Fruit fly (Drosophila melanogaster) whole organism, embryonic: ENCODE data around the gene Spt6.

ENCODE experiments used
- Atf3 ChIP-seq: fragments of 200-800 bp; sonication (Bioruptor generic); optimal IDR thresholded peaks from 3 replicates; lab custom pipeline; 2016; ENCODE audit warnings: missing biosample characterization, missing genetic modification characterization
- Awh ChIP-seq: fragments of 200-800 bp; sonication (Bioruptor generic); IDR thresholded peaks from 2 replicates; pipeline ENCODE4, ENCODE4 v1.3.6; 2022; ENCODE audit warnings: missing biosample characterization, missing genetic modification characterization
- CG11247 ChIP-seq: fragments of 200-800 bp; sonication (Bioruptor generic); IDR thresholded peaks from 2 replicates; pipeline ENCODE4 v1.3.6; 2022; ENCODE audit warnings: missing biosample characterization, missing genetic modification characterization
- CG11560 ChIP-seq: fragments of 200-800 bp; sonication (Bioruptor generic); IDR thresholded peaks from 3 replicates; pipeline ENCODE4 v1.3.6; 2022; ENCODE audit warnings: missing biosample characterization, missing genetic modification characterization
- CG13296 ChIP-seq: fragments of 200-800 bp; sonication (Bioruptor generic); optimal IDR thresholded peaks from 3 replicates; lab custom pipeline; 2018; ENCODE audit warnings: missing biosample characterization, mild to moderate bottlenecking, missing genetic modification characterization
- CG15479 ChIP-seq: fragments of 200-800 bp; sonication (Bioruptor generic); optimal IDR thresholded peaks from 3 replicates; lab custom pipeline; 2019; ENCODE audit warnings: missing biosample characterization, mild to moderate bottlenecking, missing genetic modification characterization, moderate library complexity
- CG15601 ChIP-seq: fragments of 200-800 bp; sonication (Bioruptor generic); optimal IDR thresholded peaks from 3 replicates; lab custom pipeline; 2019; ENCODE audit warnings: missing biosample characterization, mild to moderate bottlenecking, missing genetic modification characterization, moderate library complexity
- CG17328 ChIP-seq: fragments of 200-800 bp; sonication (Bioruptor generic); IDR thresholded peaks from 2 replicates; pipeline ENCODE4 v1.3.6; 2022; ENCODE audit warnings: missing biosample characterization, missing genetic modification characterization
- CG17359 ChIP-seq: fragments of 200-800 bp; sonication (Bioruptor generic); optimal IDR thresholded peaks from 3 replicates; lab custom pipeline; 2018; ENCODE audit warnings: missing biosample characterization, mild to moderate bottlenecking, missing genetic modification characterization, moderate library complexity
- CG17568 ChIP-seq: fragments of 200-800 bp; sonication (Bioruptor generic); optimal IDR thresholded peaks from 2 replicates; lab custom pipeline; 2018; ENCODE audit warnings: missing biosample characterization, mild to moderate bottlenecking, missing genetic modification characterization, moderate library complexity
- CG18764 ChIP-seq: fragments of 200-800 bp; sonication (Bioruptor generic); optimal IDR thresholded peaks from 3 replicates; lab custom pipeline; 2016; ENCODE audit warnings: missing biosample characterization, missing genetic modification characterization
- CG2889 ChIP-seq: fragments of 200-800 bp; sonication (Bioruptor generic); IDR thresholded peaks from 3 replicates; pipeline ENCODE4 v1.3.6; 2022; ENCODE audit warnings: missing biosample characterization, missing genetic modification characterization
- CG34224 ChIP-seq: fragments of 200-800 bp; sonication (Bioruptor generic); IDR thresholded peaks from 3 replicates; pipeline ENCODE4 v1.3.6; 2022; ENCODE audit warnings: missing biosample characterization, missing genetic modification characterization; ENCODE audit not compliant: partially characterized antibody
- CG3995 ChIP-seq: fragments of 200-800 bp; sonication (Bioruptor generic); optimal IDR thresholded peaks from 3 replicates; lab custom pipeline; 2016; ENCODE audit warnings: missing biosample characterization, missing genetic modification characterization
- CG6689 ChIP-seq: fragments of 200-800 bp; sonication (Bioruptor generic); IDR thresholded peaks from 2 replicates; pipeline ENCODE4 v1.3.6; 2022; ENCODE audit warnings: missing biosample characterization, missing genetic modification characterization
- CG6813 ChIP-seq: fragments of 200-800 bp; sonication (Bioruptor generic); optimal IDR thresholded peaks from 2 replicates; lab custom pipeline; 2017; ENCODE audit warnings: missing biosample characterization, missing genetic modification characterization, mild to moderate bottlenecking, moderate library complexity, missing genetic modification reagents
- CG8089 ChIP-seq: fragments of 200-800 bp; sonication (Bioruptor generic); optimal IDR thresholded peaks from 3 replicates; lab custom pipeline; 2016; ENCODE audit warnings: missing biosample characterization, missing genetic modification characterization
- CG8388 ChIP-seq: fragments of 200-800 bp; sonication (Bioruptor generic); optimal IDR thresholded peaks from 2 replicates; lab custom pipeline; 2019; ENCODE audit warnings: missing biosample characterization, mild to moderate bottlenecking, missing genetic modification characterization, moderate library complexity
- CG9215 ChIP-seq: fragments of 200-800 bp; sonication (Bioruptor generic); IDR thresholded peaks from 2 replicates; pipeline ENCODE4 v1.3.6; 2022; ENCODE audit warnings: missing biosample characterization, missing genetic modification characterization
- CHES-1-like ChIP-seq: fragments of 200-800 bp; sonication (Bioruptor generic); optimal IDR thresholded peaks from 2 replicates; lab custom pipeline; 2016; ENCODE audit warnings: missing biosample characterization, missing genetic modification characterization
- Dbx ChIP-seq: fragments of 200-800 bp; sonication (Bioruptor generic); IDR thresholded peaks from 3 replicates; pipeline ENCODE4 v1.3.6; 2022; ENCODE audit warnings: missing biosample characterization, missing genetic modification characterization
- Dfd ChIP-seq, 2 experiments: fragments of >200 bp; optimal IDR thresholded peaks; 2 replicates each; lab custom pipeline; 2017; ENCODE audit warnings: missing biosample characterization in 2 of 2, missing genetic modification characterization in 2 of 2
- HLH54F ChIP-seq: fragments of 200-800 bp; sonication (Bioruptor generic); optimal IDR thresholded peaks from 3 replicates; lab custom pipeline; 2016; ENCODE audit warnings: missing biosample characterization, missing genetic modification characterization
- Hr78 ChIP-seq, 2 experiments: fragments of 200-800 bp in 1 of 2; fragments of >200 bp in 1 of 2; sonication (Bioruptor generic) in 1 of 2; optimal IDR thresholded peaks; 2 replicates each; lab custom pipeline; 2017 to 2019; ENCODE audit warnings: missing biosample characterization in 2 of 2, missing genetic modification characterization in 2 of 2, mild to moderate bottlenecking in 1 of 2, moderate library complexity in 1 of 2
- Mad ChIP-seq: fragments of 200-800 bp; sonication (Bioruptor generic); optimal IDR thresholded peaks from 2 replicates; lab custom pipeline; 2016; ENCODE audit warnings: missing biosample characterization, missing genetic modification characterization
- Mrtf ChIP-seq: fragments of 200-800 bp; sonication (Bioruptor generic); IDR thresholded peaks from 3 replicates; pipeline ENCODE4 v1.3.6; 2022; ENCODE audit warnings: missing biosample characterization, missing genetic modification characterization
- NC2α ChIP-seq: fragments of 200-800 bp; sonication (Bioruptor generic); optimal IDR thresholded peaks from 2 replicates; lab custom pipeline; 2016; ENCODE audit warnings: missing biosample characterization, missing genetic modification characterization
- Nf-YB ChIP-seq: fragments of 200-800 bp; sonication (Bioruptor generic); optimal IDR thresholded peaks from 3 replicates; lab custom pipeline; 2019; ENCODE audit warnings: missing biosample characterization, mild to moderate bottlenecking, missing genetic modification characterization, moderate library complexity
- Pdp1 ChIP-seq, 2 experiments: fragments of 200-800 bp; sonication (Bioruptor generic); optimal IDR thresholded peaks; 3 replicates each; lab custom pipeline; 2016; ENCODE audit warnings: missing biosample characterization in 2 of 2, missing genetic modification characterization in 2 of 2, mild to moderate bottlenecking in 1 of 2, moderate library complexity in 1 of 2
- Rx ChIP-seq: fragments of 200-800 bp; sonication (Bioruptor generic); IDR thresholded peaks from 2 replicates; pipeline ENCODE4 v1.3.6; 2022; ENCODE audit warnings: missing biosample characterization, missing genetic modification characterization
- ase ChIP-seq: fragments of 200-800 bp; sonication (Bioruptor generic); IDR thresholded peaks from 3 replicates; pipeline ENCODE4 v1.3.6; 2022; ENCODE audit warnings: missing biosample characterization, missing genetic modification characterization
- az2 ChIP-seq: fragments of 200-800 bp; sonication (Bioruptor generic); optimal IDR thresholded peaks from 3 replicates; lab custom pipeline; 2016; ENCODE audit warnings: missing biosample characterization, missing genetic modification characterization
- croc ChIP-seq: fragments of 200-800 bp; sonication (Bioruptor generic); conservative IDR thresholded peaks from 3 replicates; pipeline ENCODE4 v1.3.6; 2022; ENCODE audit warnings: missing biosample characterization, missing genetic modification characterization
- disco-r ChIP-seq: fragments of 200-800 bp; sonication (Bioruptor generic); optimal IDR thresholded peaks from 2 replicates; lab custom pipeline; 2016; ENCODE audit warnings: missing biosample characterization, missing genetic modification characterization
- dm ChIP-seq: fragments of 200-800 bp; sonication (Bioruptor generic); optimal IDR thresholded peaks from 3 replicates; lab custom pipeline; 2016; ENCODE audit warnings: missing biosample characterization, missing genetic modification characterization
- dpn ChIP-seq, 2 experiments: fragments of 200-800 bp; sonication (Bioruptor generic); optimal IDR thresholded peaks; 3 replicates each; lab custom pipeline; 2016; ENCODE audit warnings: missing biosample characterization in 2 of 2, missing genetic modification characterization in 2 of 2
- eve ChIP-seq, 2 experiments: fragments of >200 bp; optimal IDR thresholded peaks; 2 replicates each; lab custom pipeline; 2017; ENCODE audit warnings: missing biosample characterization in 2 of 2, missing genetic modification characterization in 2 of 2
- grau ChIP-seq: fragments of 200-800 bp; optimal IDR thresholded peaks from 3 replicates; lab custom pipeline; 2019; ENCODE audit warnings: missing biosample characterization, mild to moderate bottlenecking, missing genetic modification characterization, moderate library complexity
- gsb ChIP-seq: fragments of 200-800 bp; sonication (Bioruptor generic); IDR thresholded peaks from 2 replicates; pipeline ENCODE4 v1.3.6; 2022; ENCODE audit warnings: missing biosample characterization, missing genetic modification characterization
- hkb ChIP-seq, 2 experiments: fragments of 200-800 bp in 1 of 2; fragments of >200 bp in 1 of 2; sonication (Bioruptor generic) in 1 of 2; IDR thresholded peaks in 1 of 2; optimal IDR thresholded peaks in 1 of 2; 2 replicates each; pipeline versions ENCODE4 v1.3.6 to Lab custom; 2017 to 2022; ENCODE audit warnings: missing biosample characterization in 1 of 2, missing genetic modification characterization in 1 of 2
- hth ChIP-seq: fragments of >200 bp; optimal IDR thresholded peaks from 2 replicates; lab custom pipeline; 2017; ENCODE audit warnings: inconsistent platforms
- lilli ChIP-seq: fragments of 200-800 bp; sonication (Bioruptor generic); optimal IDR thresholded peaks from 3 replicates; lab custom pipeline; 2016; ENCODE audit warnings: missing biosample characterization, missing genetic modification characterization
- lola ChIP-seq, 3 experiments: fragments of >200 bp in 2 of 3; fragments of 200-800 bp in 1 of 3; sonication (Bioruptor generic) in 1 of 3; optimal IDR thresholded peaks; 2 replicates each; lab custom pipeline; 2017 to 2019; ENCODE audit warnings: missing biosample characterization in 3 of 3, missing genetic modification characterization in 3 of 3, mild to moderate bottlenecking in 1 of 3, moderate library complexity in 1 of 3
- prd ChIP-seq, 3 experiments: fragments of >200 bp in 2 of 3; fragments of 200-800 bp in 1 of 3; sonication (Bioruptor generic) in 1 of 3; optimal IDR thresholded peaks in 2 of 3; IDR thresholded peaks in 1 of 3; 2 replicates in 2 of 3; 3 replicates in 1 of 3; pipeline versions ENCODE4 v1.3.6 to Lab custom; 2017 to 2022; ENCODE audit warnings: missing biosample characterization in 1 of 3, missing genetic modification characterization in 1 of 3
- pzg ChIP-seq: fragments of 200-800 bp; sonication (Bioruptor generic); optimal IDR thresholded peaks from 3 replicates; lab custom pipeline; 2018; ENCODE audit warnings: missing biosample characterization, mild to moderate bottlenecking, missing genetic modification characterization, moderate library complexity
- repo ChIP-seq: fragments of 200-800 bp; sonication (Bioruptor generic); optimal IDR thresholded peaks from 2 replicates; lab custom pipeline; 2016; ENCODE audit warnings: missing biosample characterization, missing genetic modification characterization
- sqz ChIP-seq: fragments of 200-800 bp; sonication (Bioruptor generic); optimal IDR thresholded peaks from 3 replicates; lab custom pipeline; 2018; ENCODE audit warnings: missing biosample characterization, mild to moderate bottlenecking, missing genetic modification characterization

The Spt6 gene

dm6 chrX:6224225-6225190 is 43.1 kb upstream of the Spt6 start, which contains the start of gene sqh (continued):
- peak; percentile 78 for TF ChIP-seq CG15601 (tag; lab: Kevin White, UChicago)
- peak; percentile 94 for TF ChIP-seq CG15479 (GFP tag; lab: Kevin White, UChicago)
- peak; percentile 91 for TF ChIP-seq CG9215 (GFP tag; lab: Robert Waterston, UW)
- peak; percentile 82; the same call in 2 of the 3 replicates for TF ChIP-seq CG11560
- peak; percentile 87 for TF ChIP-seq croc (GFP tag; lab: Robert Waterston, UW)
- TF ChIP-seq repo (GFP tag; lab: Kevin White, UChicago), result peak; percentile 19
- peak; percentile 50 for TF ChIP-seq CG18764 (GFP tag; lab: Kevin White, UChicago)
- TF ChIP-seq disco-r (GFP tag; lab: Kevin White, UChicago), result peak; percentile 46
- peak; percentile 10 for TF ChIP-seq CG3995 (GFP tag; lab: Kevin White, UChicago)
- TF ChIP-seq CG17568 (GFP tag; lab: Kevin White, UChicago), result no peak
- TF ChIP-seq eve (GFP tag; optimal IDR thresholded peaks at IDR 0.05; lab: Kevin White, UChicago), result no peak
- TF ChIP-seq CG2889 (GFP tag; lab: Robert Waterston, UW), result peak; percentile 87
- TF ChIP-seq HLH54F, result peak; percentile 56
- TF ChIP-seq CG8089 (GFP tag; lab: Kevin White, UChicago), result peak; percentile 21
- peak; percentile 74 for TF ChIP-seq Rx (GFP tag; lab: Robert Waterston, UW)
- peak; percentile 40 to 56 for TF ChIP-seq Pdp1 (GFP tag; optimal IDR thresholded peaks at IDR 0.05; lab: Kevin White, UChicago)
- TF ChIP-seq az2 (GFP tag; lab: Kevin White, UChicago), result peak; percentile 85
- TF ChIP-seq Awh (GFP tag; lab: Robert Waterston, UW), result peak; percentile 76
- peak; percentile 85 for TF ChIP-seq lilli
- TF ChIP-seq NC2α (GFP tag; lab: Kevin White, UChicago), result no peak
- no peak for TF ChIP-seq hth
- no peak for TF ChIP-seq CHES-1-like (GFP tag; lab: Kevin White, UChicago)
- peak; percentile 92 for TF ChIP-seq Dbx
- peak; percentile 52 to 85 for TF ChIP-seq dpn (GFP tag; optimal IDR thresholded peaks at IDR 0.05; lab: Kevin White, UChicago)
- TF ChIP-seq lola (GFP tag; optimal IDR thresholded peaks at IDR 0.05; lab: Kevin White, UChicago), result peak in 1 of 3 experiments; percentile 84
- no peak for TF ChIP-seq prd (optimal IDR thresholded peaks at IDR 0.05; lab: Kevin White, UChicago)
- peak; percentile 94 for TF ChIP-seq prd (GFP tag; IDR thresholded peaks at IDR 0.05; lab: Robert Waterston, UW)
- TF ChIP-seq Atf3 (GFP tag; lab: Kevin White, UChicago), result peak; percentile 44
- peak; percentile 79 for TF ChIP-seq gsb (GFP tag; lab: Robert Waterston, UW)
- peak; percentile 29; the same call in 2 of the 3 replicates for TF ChIP-seq CG34224 (GFP tag; lab: Robert Waterston, UW)
- peak; percentile 80 for TF ChIP-seq ase (GFP tag; lab: Robert Waterston, UW)
- TF ChIP-seq Nf-YB, result peak; percentile 69
- TF ChIP-seq CG17328, result peak; percentile 87
- peak; percentile 86 for TF ChIP-seq Mrtf (GFP tag; lab: Robert Waterston, UW)
- TF ChIP-seq pzg, result no peak
- peak; percentile 74 for TF ChIP-seq CG11247 (GFP tag; lab: Robert Waterston, UW)
- peak; percentile 91 for TF ChIP-seq CG13296 (GFP tag; lab: Kevin White, UChicago)
- no peak for TF ChIP-seq dm
- TF ChIP-seq sqz (GFP tag; lab: Kevin White, UChicago), result peak; percentile 57
- TF ChIP-seq Mad (GFP tag; lab: Kevin White, UChicago), result peak; percentile 79
- TF ChIP-seq Dfd (GFP tag; optimal IDR thresholded peaks at IDR 0.05; lab: Kevin White, UChicago), result no peak
- TF ChIP-seq CG6813, result peak; percentile 82
- peak; percentile 81 for TF ChIP-seq CG8388 (GFP tag; lab: Kevin White, UChicago)
- no peak for TF ChIP-seq hkb (optimal IDR thresholded peaks at IDR 0.05; lab: Kevin White, UChicago)
- peak; percentile 92; the same call in 1 of the 2 replicates for TF ChIP-seq hkb (GFP tag; IDR thresholded peaks at IDR 0.05; lab: Robert Waterston, UW)
- peak; percentile 99 for TF ChIP-seq grau
- TF ChIP-seq Hr78 (GFP tag; optimal IDR thresholded peaks at IDR 0.05; lab: Kevin White, UChicago), result peak in 1 of 2 experiments; percentile 72
- TF ChIP-seq CG17359 (tag; lab: Kevin White, UChicago), result peak; percentile 82
- peak; percentile 95 for TF ChIP-seq CG6689 (GFP tag; lab: Robert Waterston, UW)
